Worm (Caenorhabditis elegans) whole organism, mixed stage, embryonic: ENCODE results near the gene ilys-6.

Source experiments
- M03D4.4 ChIP-seq: sonication (generic microtip); optimal IDR thresholded peaks from 2 replicates; lab custom pipeline; 2017; ENCODE audit warnings: mild to moderate bottlenecking, missing genetic modification characterization, missing compliant biosample characterization
- bed-3 ChIP-seq: fragments of 200-800 bp; sonication (Bioruptor generic); optimal IDR thresholded peaks from 3 replicates; lab custom pipeline; 2018; ENCODE audit warnings: mild to moderate bottlenecking, missing genetic modification characterization, moderate library complexity, missing compliant biosample characterization
- ceh-43 ChIP-seq: fragments of 200-800 bp; sonication (Bioruptor generic); optimal IDR thresholded peaks from 2 replicates; lab custom pipeline; 2018; ENCODE audit warnings: mild to moderate bottlenecking, missing genetic modification characterization, moderate library complexity, missing compliant biosample characterization
- ceh-83 ChIP-seq: fragments of 200-800 bp; sonication (Bioruptor generic); optimal IDR thresholded peaks from 2 replicates; lab custom pipeline; 2018; ENCODE audit warnings: mild to moderate bottlenecking, missing genetic modification characterization, missing compliant biosample characterization
- ces-1 ChIP-seq: fragments of 150-350 bp; optimal IDR thresholded peaks from 2 replicates; lab custom pipeline; 2014; ENCODE audit warnings: missing biosample characterization, missing genetic modification reagents, missing genetic modification characterization
- cnd-1 ChIP-seq: fragments of 200-800 bp; sonication (Bioruptor generic); optimal IDR thresholded peaks from 2 replicates; lab custom pipeline; 2018; ENCODE audit warnings: mild to moderate bottlenecking, missing genetic modification characterization, missing compliant biosample characterization
- drap-1 ChIP-seq: fragments of 200-800 bp; sonication (Bioruptor generic); optimal IDR thresholded peaks from 3 replicates; lab custom pipeline; 2018; ENCODE audit warnings: mild to moderate bottlenecking, missing genetic modification characterization, missing compliant biosample characterization
- elt-1 ChIP-seq: sonication (generic microtip); optimal IDR thresholded peaks from 2 replicates; lab custom pipeline; 2017; ENCODE audit warnings: missing genetic modification characterization, mild to moderate bottlenecking, missing compliant biosample characterization, antibody characterized with exemption, moderate library complexity, borderline replicate concordance; ENCODE audit not compliant: insufficient read depth
- flh-1 ChIP-seq: fragments of 200-800 bp; sonication (Bioruptor generic); optimal IDR thresholded peaks from 2 replicates; lab custom pipeline; 2018; ENCODE audit warnings: mild to moderate bottlenecking, missing genetic modification characterization, moderate library complexity, missing compliant biosample characterization
- ham-2 ChIP-seq: fragments of 200-800 bp; sonication (Bioruptor generic); optimal IDR thresholded peaks from 2 replicates; lab custom pipeline; 2018; ENCODE audit warnings: mild to moderate bottlenecking, missing genetic modification characterization, missing compliant biosample characterization
- hlh-1 ChIP-seq: fragments of 150-350 bp; optimal IDR thresholded peaks from 2 replicates; lab custom pipeline; 2014; ENCODE audit warnings: missing biosample characterization, missing genetic modification reagents, missing genetic modification characterization
- lin-13 ChIP-seq: fragments of 150-350 bp; optimal IDR thresholded peaks from 2 replicates; lab custom pipeline; 2014; ENCODE audit warnings: missing biosample characterization, missing genetic modification characterization
- lin-32 ChIP-seq: fragments of 200-800 bp; sonication (Bioruptor generic); optimal IDR thresholded peaks from 2 replicates; lab custom pipeline; 2018; ENCODE audit warnings: mild to moderate bottlenecking, missing genetic modification characterization, missing compliant biosample characterization
- lsy-2 ChIP-seq: fragments of 150-350 bp; optimal IDR thresholded peaks from 2 replicates; lab custom pipeline; 2014; ENCODE audit warnings: missing biosample characterization, missing genetic modification characterization
- mab-5 ChIP-seq: fragments of 150-350 bp; optimal IDR thresholded peaks from 2 replicates; lab custom pipeline; 2014; ENCODE audit warnings: missing biosample characterization, missing genetic modification characterization
- mep-1 ChIP-seq: fragments of 150-350 bp; optimal IDR thresholded peaks from 2 replicates; lab custom pipeline; 2017; ENCODE audit warnings: missing biosample characterization, missing genetic modification reagents, missing genetic modification characterization, inconsistent platforms
- mls-2 ChIP-seq: sonication (generic microtip); optimal IDR thresholded peaks from 2 replicates; lab custom pipeline; 2016; ENCODE audit warnings: mild to moderate bottlenecking, missing genetic modification characterization, moderate library complexity, missing compliant biosample characterization
- nhr-12 ChIP-seq: fragments of 150-350 bp; optimal IDR thresholded peaks from 2 replicates; lab custom pipeline; 2014; ENCODE audit warnings: missing biosample characterization, missing genetic modification characterization
- nhr-2 ChIP-seq: fragments of 150-350 bp; optimal IDR thresholded peaks from 2 replicates; lab custom pipeline; 2014; ENCODE audit warnings: missing biosample characterization, missing genetic modification characterization
- nhr-76 ChIP-seq: sonication (generic microtip); optimal IDR thresholded peaks from 2 replicates; lab custom pipeline; 2017; ENCODE audit warnings: missing biosample characterization, missing genetic modification characterization
- pha-4 ChIP-seq: fragments of 150-350 bp; optimal IDR thresholded peaks from 2 replicates; lab custom pipeline; 2018; ENCODE audit warnings: missing biosample characterization, missing genetic modification reagents, missing genetic modification characterization
- sem-2 ChIP-seq: fragments of 200-800 bp; sonication (Bioruptor generic); optimal IDR thresholded peaks from 2 replicates; lab custom pipeline; 2018; ENCODE audit warnings: mild to moderate bottlenecking, missing genetic modification characterization, missing compliant biosample characterization
- snpc-4 ChIP-seq: fragments of 150-350 bp; optimal IDR thresholded peaks from 2 replicates; lab custom pipeline; 2014; ENCODE audit warnings: missing biosample characterization, missing genetic modification characterization
- sptf-1 ChIP-seq: sonication (generic microtip); optimal IDR thresholded peaks from 2 replicates; lab custom pipeline; 2017; ENCODE audit warnings: mild to moderate bottlenecking, missing genetic modification characterization, moderate library complexity, missing compliant biosample characterization
- tbx-8 ChIP-seq: fragments of 200-800 bp; sonication (Bioruptor generic); optimal IDR thresholded peaks from 2 replicates; lab custom pipeline; 2018; ENCODE audit warnings: mild to moderate bottlenecking, missing genetic modification characterization, moderate library complexity, missing compliant biosample characterization
- unc-120 ChIP-seq: sonication (generic microtip); optimal IDR thresholded peaks from 2 replicates; lab custom pipeline; 2017; ENCODE audit warnings: missing genetic modification characterization, missing compliant biosample characterization; ENCODE audit not compliant: poor library complexity, severe bottlenecking
- unc-39 ChIP-seq: fragments of 150-350 bp; optimal IDR thresholded peaks from 2 replicates; lab custom pipeline; 2014; ENCODE audit warnings: missing biosample characterization, missing genetic modification characterization
- unc-62 ChIP-seq: fragments of 150-350 bp; optimal IDR thresholded peaks from 2 replicates; lab custom pipeline; 2014; ENCODE audit warnings: missing biosample characterization, missing genetic modification reagents, missing genetic modification characterization
- zip-8 ChIP-seq: fragments of 150-350 bp; optimal IDR thresholded peaks from 2 replicates; lab custom pipeline; 2014; ENCODE audit warnings: missing biosample characterization, missing genetic modification characterization
- ztf-11 ChIP-seq: fragments of 150-350 bp; optimal IDR thresholded peaks from 2 replicates; lab custom pipeline; 2014; ENCODE audit warnings: missing biosample characterization, missing genetic modification characterization

ilys-6 gene

DNA sequence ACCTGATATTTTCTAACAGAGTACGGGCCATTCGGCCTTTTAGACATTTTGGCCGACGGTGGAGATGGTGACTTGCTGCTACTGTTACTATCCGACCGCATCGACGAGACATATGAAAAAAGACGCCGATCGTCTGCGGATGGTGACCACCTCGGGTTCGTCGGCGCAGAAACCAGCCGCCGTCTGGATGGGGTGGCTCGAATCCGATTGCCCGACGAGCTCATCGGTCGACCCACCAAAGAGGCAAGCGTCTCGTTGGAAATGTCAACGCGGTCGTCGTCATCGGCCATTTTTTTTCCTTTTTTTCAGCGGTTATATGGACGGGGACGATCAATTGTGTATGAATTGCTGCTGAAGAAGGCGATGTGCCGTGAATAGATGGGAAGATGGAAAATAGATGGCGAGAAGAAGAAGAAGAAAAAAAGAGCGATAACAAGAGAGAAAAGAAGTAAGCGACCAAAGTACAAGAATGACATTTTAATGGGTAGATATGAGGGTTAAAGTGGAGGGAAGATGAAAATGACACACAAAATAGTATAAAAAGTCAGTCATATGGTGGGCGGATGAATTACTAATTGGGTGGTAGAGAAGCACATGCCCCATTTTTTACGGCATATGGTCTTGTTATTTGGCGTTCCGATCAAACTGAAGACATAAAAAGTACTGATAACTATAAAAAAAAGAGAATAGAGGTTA lies 44.6 kb downstream of the ilys-6 start:
- peak; percentile 17 for TF ChIP-seq elt-1 (tag; lab: Kevin White, UChicago)
- TF ChIP-seq ham-2 (GFP tag; lab: Kevin White, UChicago): no peak
- TF ChIP-seq nhr-76 (tag; lab: Kevin White, UChicago): no peak
- TF ChIP-seq M03D4.4: no peak
- no peak for TF ChIP-seq cnd-1

DNA sequence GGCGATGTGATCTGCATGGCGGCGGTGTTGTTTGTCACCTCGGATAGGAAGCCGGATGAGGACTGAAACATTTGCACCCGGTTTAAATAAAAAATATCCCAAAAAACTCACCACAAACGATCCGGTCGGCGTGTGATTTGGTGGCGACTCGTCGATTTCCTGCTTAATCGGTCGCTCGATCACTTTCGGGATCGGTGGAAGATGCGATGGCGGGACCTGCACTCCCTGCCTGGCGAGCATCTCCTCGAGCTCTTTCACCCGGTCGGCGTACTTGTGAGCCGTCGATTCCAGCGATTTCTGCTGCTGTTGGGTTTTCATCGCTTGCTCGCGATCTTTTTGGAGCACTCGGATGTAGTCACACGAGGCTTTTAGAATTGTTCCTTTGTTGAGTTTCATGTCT lies 46.8 kb downstream of the ilys-6 start:
- TF ChIP-seq snpc-4 (tag; lab: Kevin White, UChicago): no peak
- TF ChIP-seq ceh-43 (GFP tag; lab: Kevin White, UChicago): no peak
- no peak for TF ChIP-seq ham-2 (GFP tag; lab: Kevin White, UChicago)
- no peak for TF ChIP-seq ces-1
- no peak for TF ChIP-seq unc-39 (tag; lab: Kevin White, UChicago)
- no peak for TF ChIP-seq nhr-76 (tag; lab: Kevin White, UChicago)
- TF ChIP-seq bed-3 (GFP tag; lab: Kevin White, UChicago): no peak
- TF ChIP-seq pha-4 (tag; lab: Kevin White, UChicago): no peak
- no peak for TF ChIP-seq M03D4.4
- TF ChIP-seq lin-13 (tag; lab: Kevin White, UChicago): no peak
- no peak for TF ChIP-seq nhr-2 (tag; lab: Kevin White, UChicago)
- no peak for TF ChIP-seq tbx-8 (GFP tag; lab: Kevin White, UChicago)

DNA sequence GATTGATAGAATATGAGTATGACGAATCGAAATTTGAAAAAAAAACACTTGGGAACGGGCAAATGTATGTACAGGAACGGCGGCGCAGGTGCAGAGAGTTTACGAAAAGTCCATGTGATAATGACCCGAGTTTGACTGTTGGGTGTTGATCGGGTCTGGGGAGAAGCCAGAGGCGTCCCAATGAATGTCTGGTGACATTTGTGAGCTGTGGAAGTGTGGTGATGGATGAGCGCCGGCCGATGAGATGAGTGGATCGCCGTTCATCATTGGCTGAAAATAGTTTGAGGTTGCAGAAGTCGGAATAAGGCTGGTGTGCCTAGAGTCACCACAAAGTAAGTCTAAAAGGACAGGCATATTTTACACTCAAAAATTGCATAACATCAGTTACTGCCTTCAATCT lies 47.8 kb downstream of the ilys-6 start:
- TF ChIP-seq mab-5 (tag; lab: Kevin White, UChicago) (no peak), hlh-1 (tag; lab: Kevin White, UChicago) (no peak), unc-62 (no peak), snpc-4 (tag; lab: Kevin White, UChicago) (no peak), ceh-83 (GFP tag; lab: Kevin White, UChicago) (no peak), lsy-2 (tag; lab: Kevin White, UChicago) (no peak), lin-32 (GFP tag; lab: Kevin White, UChicago) (no peak), mls-2 (tag; lab: Kevin White, UChicago) (no peak), zip-8 (tag; lab: Kevin White, UChicago) (no peak), ztf-11 (tag; lab: Kevin White, UChicago) (no peak), elt-1 (tag; lab: Kevin White, UChicago) (no peak), nhr-76 (tag; lab: Kevin White, UChicago) (no peak)

DNA sequence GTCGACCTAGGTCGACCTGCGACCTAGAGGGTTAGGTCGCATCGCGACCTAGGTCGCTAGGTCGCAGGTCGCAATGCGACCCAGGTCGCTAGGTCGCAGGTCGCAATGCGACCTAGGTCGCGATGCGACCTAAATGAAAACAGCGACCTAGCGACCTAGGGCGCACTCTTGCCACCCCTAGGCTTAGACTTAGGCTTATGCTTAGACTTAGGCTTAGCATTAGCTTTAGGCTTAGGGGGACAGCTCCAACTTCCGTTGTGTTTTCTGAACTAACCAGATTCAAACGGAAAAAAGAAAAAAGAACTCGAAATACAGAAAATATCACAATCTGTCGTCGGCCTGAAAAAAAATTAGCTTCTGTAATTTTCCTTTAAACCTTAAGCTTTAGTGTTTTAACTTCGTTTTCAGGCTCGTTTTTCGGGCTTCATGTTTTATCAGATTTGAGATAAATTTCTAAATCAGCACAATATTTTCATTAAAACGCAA lies 49.1 kb downstream of the ilys-6 start:
- TF ChIP-seq unc-39 (tag; lab: Kevin White, UChicago) (no peak), flh-1 (GFP tag; lab: Kevin White, UChicago) (no peak), nhr-76 (tag; lab: Kevin White, UChicago) (no peak), zip-8 (tag; lab: Kevin White, UChicago) (no peak), ceh-83 (GFP tag; lab: Kevin White, UChicago) (no peak), hlh-1 (tag; lab: Kevin White, UChicago) (no peak), bed-3 (GFP tag; lab: Kevin White, UChicago) (no peak), unc-120 (tag; lab: Kevin White, UChicago) (no peak), mep-1 (tag; lab: Kevin White, UChicago) (no peak), ham-2 (GFP tag; lab: Kevin White, UChicago) (no peak), nhr-2 (tag; lab: Kevin White, UChicago) (no peak), drap-1 (GFP tag; lab: Kevin White, UChicago) (no peak), nhr-12 (tag; lab: Kevin White, UChicago) (no peak), sptf-1 (no peak)
- TF ChIP-seq, all 35 proteins: peak for 0

DNA sequence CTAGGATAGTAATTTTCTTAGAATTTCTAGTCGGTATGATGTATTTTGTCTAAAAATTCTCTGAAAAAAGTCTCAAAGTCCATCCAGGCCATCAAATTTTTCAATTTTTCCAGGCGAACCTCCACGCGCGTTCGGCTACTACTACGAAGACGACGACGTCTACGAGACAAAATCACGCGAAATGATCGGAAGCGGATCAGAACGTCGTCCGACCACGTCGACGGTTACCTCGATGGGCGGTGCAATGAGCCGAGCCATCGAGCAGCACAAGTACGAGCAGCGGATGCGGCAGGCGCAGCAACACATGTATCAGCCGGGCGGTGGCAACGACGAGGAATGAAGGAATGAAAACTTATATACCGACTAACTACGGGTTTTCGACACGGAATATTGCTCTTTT lies 49.9 kb downstream of the ilys-6 start:
- TF ChIP-seq unc-62: no peak
- no peak for TF ChIP-seq sem-2 (GFP tag; lab: Kevin White, UChicago)
- no peak for TF ChIP-seq bed-3 (GFP tag; lab: Kevin White, UChicago)
- no peak for TF ChIP-seq mls-2 (tag; lab: Kevin White, UChicago)
- no peak for TF ChIP-seq zip-8 (tag; lab: Kevin White, UChicago)
- no peak for TF ChIP-seq lsy-2 (tag; lab: Kevin White, UChicago)
- no peak for TF ChIP-seq snpc-4 (tag; lab: Kevin White, UChicago)
- TF ChIP-seq mab-5 (tag; lab: Kevin White, UChicago): no peak
- TF ChIP-seq flh-1 (GFP tag; lab: Kevin White, UChicago): no peak
- no peak for TF ChIP-seq cnd-1
- TF ChIP-seq ztf-11 (tag; lab: Kevin White, UChicago): no peak
- TF ChIP-seq, all 35 proteins: peak for 0
